Fruit fly (Drosophila melanogaster): ENCODE data around the gene fd3F.

Gene fd3F

DNA sequence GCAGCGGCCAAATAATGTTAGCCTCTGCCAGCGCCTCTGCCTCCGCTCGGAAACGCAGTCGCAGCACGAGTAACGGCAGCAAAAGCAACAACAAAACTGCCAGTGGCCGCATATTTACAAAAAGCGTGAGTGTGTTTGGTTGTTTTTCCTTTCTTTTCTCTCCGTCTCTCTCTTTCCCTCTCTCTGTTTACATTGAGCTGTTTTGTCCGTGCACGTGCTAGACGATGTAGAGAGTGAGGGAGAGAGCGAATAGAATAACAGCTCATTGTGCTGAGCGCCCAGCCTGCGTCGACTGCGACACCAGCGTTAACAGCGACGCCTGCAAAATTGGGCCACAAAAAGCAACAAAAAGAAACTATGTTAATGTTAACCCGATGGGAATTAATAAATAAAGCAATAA, 24.9 kb upstream of the fd3F start (continued):
- TF ChIP-seq gcm (GFP tag; optimal IDR thresholded peaks at IDR 0.05) (peak; percentile 59), prd (optimal IDR thresholded peaks at IDR 0.05) (no peak), prd (GFP tag; IDR thresholded peaks at IDR 0.05) (0 out of 3 replicates have a peak, but pooled peaks have one; percentile 8), CG6272 (GFP tag; IDR thresholded peaks at IDR 0.05) (no peak), CG31365 (tag; optimal IDR thresholded peaks at IDR 0.05) (peak; percentile 66), usp (GFP tag; optimal IDR thresholded peaks at IDR 0.05) (no peak), wek (GFP tag; optimal IDR thresholded peaks at IDR 0.05) (peak; percentile 84), D19B (GFP tag; optimal IDR thresholded peaks at IDR 0.05) (no peak), tio (GFP tag; optimal IDR thresholded peaks at IDR 0.05) (no peak), HLH54F (GFP tag; optimal IDR thresholded peaks at IDR 0.05) (no peak), CG1529 (GFP tag; optimal IDR thresholded peaks at IDR 0.05) (peak; percentile 25), bab2 (GFP tag; optimal IDR thresholded peaks at IDR 0.05) (peak; percentile 57), mam (GFP tag; optimal IDR thresholded peaks at IDR 0.05) (peak; percentile 23), jumu (GFP tag; optimal IDR thresholded peaks at IDR 0.05) (no peak), TFAM (GFP tag; optimal IDR thresholded peaks at IDR 0.05) (no peak), CG11560 (tag; IDR thresholded peaks at IDR 0.05) (no peak), Oli (tag; optimal IDR thresholded peaks at IDR 0.05) (no peak), CG34422 (GFP tag; IDR thresholded peaks at IDR 0.05) (peak; percentile 76; the same call in 2 of the 3 replicates), CG8478 (optimal IDR thresholded peaks at IDR 0.05) (no peak), CG10209 (GFP tag; optimal IDR thresholded peaks at IDR 0.05) (peak; percentile 73), dpn (GFP tag; optimal IDR thresholded peaks at IDR 0.05) (peak in 1 of 2 experiments; percentile 15), maf-S (GFP tag; optimal IDR thresholded peaks at IDR 0.05) (peak; percentile 49), CG4328 (GFP tag; optimal IDR thresholded peaks at IDR 0.05) (peak; percentile 72), bcd (GFP tag; optimal IDR thresholded peaks at IDR 0.05) (peak; percentile 52), Sry-δ (GFP tag; optimal IDR thresholded peaks at IDR 0.05) (peak; percentile 24), CG15696 (tag; optimal IDR thresholded peaks at IDR 0.05) (peak; percentile 50), bbx (GFP tag; IDR thresholded peaks at IDR 0.05; ENCODE audit: partially characterized antibody) (peak; percentile 35; the same call in 1 of the 2 replicates), H15 (GFP tag; IDR thresholded peaks at IDR 0.05) (no peak), CG13296 (GFP tag; optimal IDR thresholded peaks at IDR 0.05) (peak; percentile 76), br (optimal IDR thresholded peaks at IDR 0.05) (no peak), Fer1 (GFP tag; optimal IDR thresholded peaks at IDR 0.05) (peak; percentile 83), CG9932 (GFP tag; IDR thresholded peaks at IDR 0.05) (no peak), CG17385 (GFP tag; optimal IDR thresholded peaks at IDR 0.05) (peak; percentile 72), zen (tag; optimal IDR thresholded peaks at IDR 0.05) (peak; percentile 39), Ada2b (GFP tag; IDR thresholded peaks at IDR 0.05) (no peak), CG32772 (GFP tag; IDR thresholded peaks at IDR 0.05) (no peak), E2f2 (GFP tag; IDR thresholded peaks at IDR 0.05) (no peak), hth (optimal IDR thresholded peaks at IDR 0.05) (no peak), Pdp1 (GFP tag; optimal IDR thresholded peaks at IDR 0.05) (peak in 1 of 2 experiments; percentile 35), pros (GFP tag; optimal IDR thresholded peaks at IDR 0.05) (peak; percentile 76), CG11723 (GFP tag; optimal IDR thresholded peaks at IDR 0.05) (peak; percentile 55), cad (GFP tag; optimal IDR thresholded peaks at IDR 0.05) (peak; percentile 11), luna (GFP tag; optimal IDR thresholded peaks at IDR 0.05) (no peak), sob (GFP tag; IDR thresholded peaks at IDR 0.05) (peak; percentile 66; the same call in 1 of the 2 replicates), CG10147 (GFP tag; optimal IDR thresholded peaks at IDR 0.05) (peak; percentile 12), CG17328 (GFP tag; IDR thresholded peaks at IDR 0.05) (peak; percentile 29), ttk (GFP tag; IDR thresholded peaks at IDR 0.05) (no peak), NfI (GFP tag; optimal IDR thresholded peaks at IDR 0.05) (peak; percentile 47), MESR4 (GFP tag; optimal IDR thresholded peaks at IDR 0.05) (no peak), CG7556 (GFP tag; optimal IDR thresholded peaks at IDR 0.05) (peak; percentile 28), CG34224 (GFP tag; IDR thresholded peaks at IDR 0.05; ENCODE audit: partially characterized antibody) (peak; percentile 52; the same call in 1 of the 3 replicates), chm (GFP tag; IDR thresholded peaks at IDR 0.05) (peak; percentile 70)

Measured in whole organism, embryonic.